Fruit fly (Drosophila melanogaster) Kc167 (cell line): ENCODE data around the gene CG33172.

Experiments used
- Myc ChIP-seq: fragments of >200 bp; optimal IDR thresholded peaks from 2 replicates; lab custom pipeline; 2017; ENCODE audit warnings: missing external identifiers
- Sin3A ChIP-seq: fragments of >200 bp; optimal IDR thresholded peaks from 2 replicates; lab custom pipeline; 2018; ENCODE audit warnings: missing external identifiers
- h ChIP-seq: fragments of >200 bp; optimal IDR thresholded peaks from 3 replicates; lab custom pipeline; 2018; ENCODE audit warnings: missing external identifiers
- insv ChIP-seq: fragments of >200 bp; optimal IDR thresholded peaks from 3 replicates; lab custom pipeline; 2018; ENCODE audit warnings: missing external identifiers
- psq ChIP-seq: fragments of >200 bp; optimal IDR thresholded peaks from 2 replicates; lab custom pipeline; 2017; ENCODE audit warnings: missing external identifiers

DNA sequence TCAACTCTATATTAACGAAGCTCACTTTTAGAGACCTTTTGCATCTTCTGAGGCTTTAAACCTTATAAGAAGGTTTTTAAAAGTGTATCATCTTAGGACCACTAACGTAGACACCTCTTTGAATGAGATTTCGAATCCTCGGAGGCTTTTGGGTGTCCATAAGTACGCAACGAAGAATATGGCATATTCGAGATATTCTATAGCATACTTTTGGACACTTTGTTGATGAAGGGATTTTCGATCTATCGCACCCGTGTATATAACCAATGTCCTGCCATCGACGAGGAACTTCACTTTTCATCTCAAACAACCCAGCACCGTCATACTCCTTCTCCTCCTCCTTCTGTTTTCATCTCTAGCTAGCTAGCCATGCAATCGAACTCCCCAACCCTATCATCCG is 52.9 kb downstream of the CG33172 start:
- TF ChIP-seq Myc (lab: Kevin White, UChicago), result no peak
- no peak for TF ChIP-seq Sin3A (lab: Kevin White, UChicago)
- no peak for TF ChIP-seq psq (lab: Kevin White, UChicago)
- no peak for TF ChIP-seq h (lab: Kevin White, UChicago)
- TF ChIP-seq insv (lab: Kevin White, UChicago), result no peak
